Fruit fly (Drosophila melanogaster): ENCODE results near the gene Hex-A.

Hex-A gene

DNA sequence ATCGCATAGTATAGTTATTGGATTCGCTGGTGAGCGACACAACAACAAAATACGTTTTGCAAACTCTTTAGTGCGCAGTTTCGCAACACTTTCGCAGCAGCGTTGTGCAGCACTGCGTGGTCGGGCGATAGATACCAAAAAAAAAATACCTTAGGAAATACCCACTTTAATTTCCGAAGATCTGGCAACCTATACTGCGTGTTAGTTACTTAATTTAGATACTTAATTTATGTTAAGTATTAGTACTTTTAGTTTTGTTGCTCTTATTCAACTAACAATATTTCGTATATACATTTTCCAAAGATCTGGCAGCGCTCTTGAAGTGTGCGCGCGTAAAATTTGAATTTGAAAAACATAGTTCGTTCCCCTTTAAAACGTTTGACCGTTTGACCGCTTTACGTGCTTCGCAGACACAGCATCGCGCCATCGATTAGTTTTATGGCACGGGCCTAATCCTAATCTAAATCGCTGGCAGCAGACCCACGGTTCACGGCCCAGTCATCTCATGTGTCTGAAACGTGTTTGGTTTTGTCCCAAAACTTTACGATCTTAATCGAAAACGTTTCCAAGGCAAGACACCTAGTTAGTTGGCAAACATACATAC, 5.5 kb upstream of the Hex-A start, which contains the start of gene LPCAT (continued):
- TF ChIP-seq Dad (GFP tag; optimal IDR thresholded peaks at IDR 0.05) (peak; percentile 82), seq (GFP tag; IDR thresholded peaks at IDR 0.05) (peak; percentile 54; the same call in 1 of the 2 replicates), CG8388 (GFP tag; optimal IDR thresholded peaks at IDR 0.05) (peak; percentile 17), CG11085 (GFP tag; IDR thresholded peaks at IDR 0.05) (peak; percentile 74; the same call in 1 of the 2 replicates)

DNA sequence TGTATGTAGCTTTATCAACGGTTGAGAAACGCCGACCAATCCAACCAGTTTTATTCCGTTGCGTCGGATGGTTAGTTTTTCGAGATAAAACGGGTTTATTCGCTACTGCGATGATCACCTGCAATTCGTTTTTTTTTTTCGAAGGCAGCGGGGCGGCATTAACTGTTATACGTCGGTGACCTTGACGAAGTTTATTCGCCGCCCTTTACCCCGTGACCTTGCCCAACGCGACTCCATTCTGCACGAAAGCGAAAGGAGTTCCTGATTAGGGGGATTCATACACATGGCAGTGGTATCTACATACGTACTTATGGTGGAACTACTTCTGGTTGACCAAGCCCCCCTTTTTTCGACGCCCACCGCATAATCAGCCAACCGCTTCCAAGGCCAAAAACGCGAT, 4.9 kb upstream of the Hex-A start:
- TF ChIP-seq btn (GFP tag; optimal IDR thresholded peaks at IDR 0.05) (no peak), HLH4C (GFP tag; IDR thresholded peaks at IDR 0.05; ENCODE audit: partially characterized antibody) (no peak), hth (optimal IDR thresholded peaks at IDR 0.05) (no peak), vvl (GFP tag; IDR thresholded peaks at IDR 0.05) (0 out of 2 replicates have a peak, but pooled peaks have one; percentile 8), CG17359 (tag; optimal IDR thresholded peaks at IDR 0.05) (no peak), ac (GFP tag; optimal IDR thresholded peaks at IDR 0.05) (no peak), Hr78 (GFP tag; optimal IDR thresholded peaks at IDR 0.05) (peak in 1 of 2 experiments; percentile 57), dan (GFP tag; IDR thresholded peaks at IDR 0.05) (no peak), CG34224 (GFP tag; IDR thresholded peaks at IDR 0.05; ENCODE audit: partially characterized antibody) (no peak), wdn (GFP tag; IDR thresholded peaks at IDR 0.05) (no peak), gt (GFP tag; IDR thresholded peaks at IDR 0.05) (no peak), CG34376 (GFP tag; optimal IDR thresholded peaks at IDR 0.05) (no peak), cwo (GFP tag; optimal IDR thresholded peaks at IDR 0.05) (peak; percentile 61), CG6813 (GFP tag; optimal IDR thresholded peaks at IDR 0.05) (no peak), sqz (GFP tag; optimal IDR thresholded peaks at IDR 0.05) (peak; percentile 72), Ets65A (GFP tag) (peak; percentile 10), Lpt (GFP tag; optimal IDR thresholded peaks at IDR 0.05) (no peak), bab2 (GFP tag; optimal IDR thresholded peaks at IDR 0.05) (no peak), CG12155 (GFP tag; optimal IDR thresholded peaks at IDR 0.05) (no peak), CG15514 (GFP tag; optimal IDR thresholded peaks at IDR 0.05) (no peak), CG18764 (GFP tag; optimal IDR thresholded peaks at IDR 0.05) (no peak), caup (GFP tag; optimal IDR thresholded peaks at IDR 0.05; ENCODE audit: severe bottlenecking) (no peak), Xrp1 (GFP tag; IDR thresholded peaks at IDR 0.05) (no peak), wek (GFP tag; optimal IDR thresholded peaks at IDR 0.05) (peak; percentile 61), Ssrp (tag; optimal IDR thresholded peaks at IDR 0.05) (no peak), klu (GFP tag; IDR thresholded peaks at IDR 0.05) (no peak), sens (GFP tag) (no peak), nom (GFP tag; optimal IDR thresholded peaks at IDR 0.05) (peak; percentile 17), ftz-f1 (GFP tag; optimal IDR thresholded peaks at IDR 0.05) (peak; percentile 90), row (GFP tag; IDR thresholded peaks at IDR 0.05) (0 out of 3 replicates have a peak, but pooled peaks have one; percentile 9), CG6689 (GFP tag; IDR thresholded peaks at IDR 0.05) (0 out of 2 replicates have a peak, but pooled peaks have one; percentile 13), CG6272 (GFP tag; IDR thresholded peaks at IDR 0.05) (no peak), pb (GFP tag; optimal IDR thresholded peaks at IDR 0.05) (no peak), CG4617 (GFP tag; optimal IDR thresholded peaks at IDR 0.05; ENCODE audit: borderline replicate concordance) (no peak), Blimp-1 (GFP tag; optimal IDR thresholded peaks at IDR 0.05) (peak; percentile 85), CG10543 (GFP tag; optimal IDR thresholded peaks at IDR 0.05) (no peak), Mad (GFP tag; optimal IDR thresholded peaks at IDR 0.05) (no peak), sr (GFP tag; IDR thresholded peaks at IDR 0.05) (no peak), lab (GFP tag; optimal IDR thresholded peaks at IDR 0.05) (peak; percentile 26), CG11085 (GFP tag; IDR thresholded peaks at IDR 0.05) (no peak), Hr3 (GFP tag; optimal IDR thresholded peaks at IDR 0.05) (no peak), CG4854 (GFP tag; optimal IDR thresholded peaks at IDR 0.05) (no peak), CG17328 (GFP tag; IDR thresholded peaks at IDR 0.05) (no peak), rib (GFP tag; IDR thresholded peaks at IDR 0.05) (0 out of 2 replicates have a peak, but pooled peaks have one; percentile 17), ase (GFP tag; IDR thresholded peaks at IDR 0.05) (no peak)

All from whole organism, embryonic.